Worm (Caenorhabditis elegans): Measurements from ENCODE around the gene C06H5.6.

ce11 chrV:17928128-17928527, 39.3 kb upstream of the C06H5.6 start:
- TF ChIP-seq ama-1 (optimal IDR thresholded peaks at IDR 0.05): no peak
- no peak for TF ChIP-seq ama-1 (GFP tag; optimal IDR thresholded peaks at IDR 0.05)
- peak; percentile 48; the same call in 1 of the 2 replicates for TF ChIP-seq egrh-3 (GFP tag; IDR thresholded peaks at IDR 0.05)
- TF ChIP-seq F49E8.2 (tag; optimal IDR thresholded peaks at IDR 0.05; ENCODE audit: insufficient read depth): no peak
- TF ChIP-seq F57C9.4 (tag; optimal IDR thresholded peaks at IDR 0.05): no peak
- TF ChIP-seq him-1 (tag; optimal IDR thresholded peaks at IDR 0.05): no peak
- TF ChIP-seq egl-44 (GFP tag; IDR thresholded peaks at IDR 0.05): no peak
- no peak for TF ChIP-seq F23B12.7 (tag; optimal IDR thresholded peaks at IDR 0.05; ENCODE audit: insufficient read depth)
- no peak for TF ChIP-seq unc-62 (GFP tag; optimal IDR thresholded peaks at IDR 0.05)
- no peak for TF ChIP-seq snpc-4 (GFP tag; optimal IDR thresholded peaks at IDR 0.05)
- no peak for TF ChIP-seq snpc-4 (tag; optimal IDR thresholded peaks at IDR 0.05)

All from whole organism, young adult.